Fruit fly (Drosophila melanogaster): Measurements from ENCODE around the gene Ost48.

dm6 chrX:9201866-9202681 lies 43.8 kb upstream of the Ost48 start:
- peak; percentile 80 for TF ChIP-seq gem (tag; optimal IDR thresholded peaks at IDR 0.05)
- TF ChIP-seq usp (GFP tag; optimal IDR thresholded peaks at IDR 0.05): no peak
- TF ChIP-seq Hr78 (GFP tag; optimal IDR thresholded peaks at IDR 0.05): no peak
- TF ChIP-seq BEAF-32 (GFP tag; optimal IDR thresholded peaks at IDR 0.05): no peak
- peak; percentile 72 for TF ChIP-seq CG11696 (GFP tag; IDR thresholded peaks at IDR 0.05)
- peak; percentile 89 for TF ChIP-seq CG14014 (GFP tag; IDR thresholded peaks at IDR 0.05)
- TF ChIP-seq ato (GFP tag; IDR thresholded peaks at IDR 0.05; ENCODE audit: partially characterized antibody): no peak
- TF ChIP-seq emc (GFP tag; optimal IDR thresholded peaks at IDR 0.05): no peak
- TF ChIP-seq CG10959 (GFP tag; IDR thresholded peaks at IDR 0.05): 0 out of 2 replicates have a peak, but pooled peaks have one; percentile 38
